Worm (Caenorhabditis elegans) whole organism, L3 larva: ENCODE data around the gene K04C2.2.

Experiments
- R02D3.7 ChIP-seq: fragments of 150-350 bp; optimal IDR thresholded peaks from 2 replicates; lab custom pipeline; 2014; ENCODE audit warnings: missing biosample characterization, missing genetic modification characterization
- ceh-28 ChIP-seq: fragments of 150-350 bp; optimal IDR thresholded peaks from 2 replicates; lab custom pipeline; 2014; ENCODE audit warnings: missing biosample characterization, missing genetic modification reagents, missing genetic modification characterization
- ceh-9 ChIP-seq: sonication (generic microtip); optimal IDR thresholded peaks from 2 replicates; lab custom pipeline; 2018; ENCODE audit warnings: missing biosample characterization, missing genetic modification characterization
- egl-27 ChIP-seq: sonication (generic microtip); optimal IDR thresholded peaks from 4 replicates; lab custom pipeline; 2017; ENCODE audit warnings: missing biosample characterization, missing genetic modification reagents, missing genetic modification characterization
- elt-1 ChIP-seq: fragments of 150-350 bp; optimal IDR thresholded peaks from 2 replicates; lab custom pipeline; 2014; ENCODE audit warnings: missing biosample characterization, missing genetic modification characterization
- elt-2 ChIP-seq: sonication (generic microtip); optimal IDR thresholded peaks from 2 replicates; lab custom pipeline; 2016; ENCODE audit warnings: missing genetic modification reagents, mild to moderate bottlenecking, missing genetic modification characterization, missing compliant biosample characterization
- elt-3 ChIP-seq, 3 experiments: fragments of 150-350 bp in 1 of 3; sonication (generic microtip) in 2 of 3; optimal IDR thresholded peaks; 2 replicates in 2 of 3; 4 replicates in 1 of 3; lab custom pipeline; 2014 to 2017; ENCODE audit warnings: missing biosample characterization in 3 of 3, missing genetic modification characterization in 3 of 3
- fkh-10 ChIP-seq: sonication (generic microtip); optimal IDR thresholded peaks from 2 replicates; lab custom pipeline; 2017; ENCODE audit warnings: missing biosample characterization, missing genetic modification reagents, missing genetic modification characterization
- fkh-2 ChIP-seq: fragments of 150-350 bp; optimal IDR thresholded peaks from 2 replicates; lab custom pipeline; 2014; ENCODE audit warnings: missing biosample characterization, missing genetic modification reagents, missing genetic modification characterization
- fos-1 ChIP-seq: fragments of 150-350 bp; optimal IDR thresholded peaks from 2 replicates; lab custom pipeline; 2014; ENCODE audit warnings: missing biosample characterization, missing genetic modification characterization
- hmg-11 ChIP-seq: sonication (generic microtip); optimal IDR thresholded peaks from 2 replicates; lab custom pipeline; 2016; ENCODE audit warnings: missing genetic modification characterization, missing compliant biosample characterization
- jun-1 ChIP-seq: fragments of 150-350 bp; optimal IDR thresholded peaks from 2 replicates; lab custom pipeline; 2014; ENCODE audit warnings: missing biosample characterization, missing genetic modification reagents, missing genetic modification characterization
- lin-15B ChIP-seq: fragments of 150-350 bp; optimal IDR thresholded peaks from 2 replicates; lab custom pipeline; 2014; ENCODE audit warnings: missing biosample characterization, missing genetic modification characterization
- lin-39 ChIP-seq: fragments of 150-350 bp; optimal IDR thresholded peaks from 2 replicates; lab custom pipeline; 2018; ENCODE audit warnings: missing biosample characterization, missing genetic modification reagents, missing genetic modification characterization
- lsy-12 ChIP-seq: sonication (generic microtip); optimal IDR thresholded peaks from 2 replicates; lab custom pipeline; 2016; ENCODE audit warnings: mild to moderate bottlenecking, missing genetic modification characterization, missing compliant biosample characterization
- mdl-1 ChIP-seq: fragments of 150-350 bp; optimal IDR thresholded peaks from 2 replicates; lab custom pipeline; 2014; ENCODE audit warnings: missing biosample characterization, missing genetic modification characterization
- mml-1 ChIP-seq: fragments of 150-350 bp; sonication (generic microtip); optimal IDR thresholded peaks from 3 replicates; lab custom pipeline; 2014; ENCODE audit warnings: missing biosample characterization, missing genetic modification characterization
- nfya-1 ChIP-seq: sonication (generic microtip); optimal IDR thresholded peaks from 2 replicates; lab custom pipeline; 2017; ENCODE audit warnings: missing genetic modification characterization, mild to moderate bottlenecking, missing compliant biosample characterization, antibody characterized with exemption, moderate library complexity; ENCODE audit not compliant: insufficient read depth
- nhr-12 ChIP-seq: fragments of 150-350 bp; optimal IDR thresholded peaks from 2 replicates; lab custom pipeline; 2014; ENCODE audit warnings: missing biosample characterization, missing genetic modification characterization
- nhr-23 ChIP-seq: fragments of 150-350 bp; optimal IDR thresholded peaks from 2 replicates; lab custom pipeline; 2014; ENCODE audit warnings: missing biosample characterization, missing genetic modification reagents, missing genetic modification characterization
- nhr-25 ChIP-seq: sonication (generic microtip); optimal IDR thresholded peaks from 2 replicates; lab custom pipeline; 2017; ENCODE audit warnings: missing biosample characterization, missing genetic modification characterization
- nhr-28 ChIP-seq: fragments of 150-350 bp; optimal IDR thresholded peaks from 2 replicates; lab custom pipeline; 2014; ENCODE audit warnings: missing biosample characterization, missing genetic modification characterization
- nhr-67 ChIP-seq: fragments of 150-350 bp; optimal IDR thresholded peaks from 2 replicates; lab custom pipeline; 2014; ENCODE audit warnings: missing biosample characterization, missing genetic modification characterization
- nhr-76 ChIP-seq: fragments of 150-350 bp; sonication (generic microtip); optimal IDR thresholded peaks from 5 replicates; lab custom pipeline; 2014; ENCODE audit warnings: missing biosample characterization, missing genetic modification characterization
- pha-4 ChIP-seq: fragments of 150-350 bp; optimal IDR thresholded peaks from 2 replicates; lab custom pipeline; 2014; ENCODE audit warnings: missing biosample characterization, missing genetic modification reagents, missing genetic modification characterization
- pqm-1 ChIP-seq: fragments of 150-350 bp; optimal IDR thresholded peaks from 2 replicates; lab custom pipeline; 2017; ENCODE audit warnings: missing biosample characterization, missing genetic modification characterization, inconsistent platforms
- sea-2 ChIP-seq: fragments of 150-350 bp; sonication (generic microtip); optimal IDR thresholded peaks from 4 replicates; lab custom pipeline; 2014; ENCODE audit warnings: missing biosample characterization, missing genetic modification reagents, missing genetic modification characterization
- skn-1 ChIP-seq: fragments of 150-350 bp; optimal IDR thresholded peaks from 2 replicates; lab custom pipeline; 2014; ENCODE audit warnings: missing biosample characterization, missing genetic modification characterization
- tbx-2 ChIP-seq: sonication (generic microtip); optimal IDR thresholded peaks from 2 replicates; lab custom pipeline; 2016; ENCODE audit warnings: mild to moderate bottlenecking, missing genetic modification characterization, missing compliant biosample characterization
- unc-39 ChIP-seq: sonication (generic microtip); optimal IDR thresholded peaks from 4 replicates; lab custom pipeline; 2017; ENCODE audit warnings: missing biosample characterization, missing genetic modification characterization
- ztf-4 ChIP-seq: fragments of 150-350 bp; optimal IDR thresholded peaks from 2 replicates; lab custom pipeline; 2014; ENCODE audit warnings: missing biosample characterization, missing genetic modification characterization

Gene K04C2.2

ce11 chrIII:6888999-6889824 lies at the start of gene K04C2.2, which contains the start of gene brd-1:
Gene K04C2.2, plus strand, starts transcription at chrIII:6889774.
Gene brd-1, minus strand, starts transcription at chrIII:6889504.
- no peak for TF ChIP-seq egl-27 (tag; lab: Kevin White, UChicago)
- TF ChIP-seq nhr-23 (tag; lab: Kevin White, UChicago): peak; percentile 11
- TF ChIP-seq nhr-67 (tag; lab: Kevin White, UChicago): no peak
- TF ChIP-seq elt-1 (tag; lab: Kevin White, UChicago): no peak
- no peak for TF ChIP-seq elt-3 (tag; optimal IDR thresholded peaks at IDR 0.05; lab: Kevin White, UChicago)
- TF ChIP-seq nhr-28 (tag; lab: Kevin White, UChicago): no peak
- no peak for TF ChIP-seq mdl-1 (tag; lab: Kevin White, UChicago)
- no peak for TF ChIP-seq fos-1
- no peak for TF ChIP-seq mml-1 (tag; lab: Kevin White, UChicago)
- no peak for TF ChIP-seq ceh-9
- peak; percentile 35 for TF ChIP-seq pha-4 (tag; lab: Kevin White, UChicago)
- no peak for TF ChIP-seq elt-2 (tag; lab: Kevin White, UChicago)
- peak; percentile 21 for TF ChIP-seq hmg-11 (tag; lab: Kevin White, UChicago)
- TF ChIP-seq jun-1: no peak
- TF ChIP-seq ztf-4 (tag; lab: Kevin White, UChicago): no peak
- no peak for TF ChIP-seq fkh-2 (tag; lab: Kevin White, UChicago)
- TF ChIP-seq fkh-10: no peak
- TF ChIP-seq nfya-1 (tag; lab: Kevin White, UChicago): peak; percentile 18
- no peak for TF ChIP-seq unc-39 (tag; lab: Kevin White, UChicago)
- TF ChIP-seq R02D3.7 (tag; lab: Kevin White, UChicago): no peak
- TF ChIP-seq lin-39 (tag; lab: Kevin White, UChicago): no peak

ce11 chrIII:6848654-6849204 lies 40.8 kb upstream of the K04C2.2 start, which contains the start of gene dhhc-5:
Gene dhhc-5, minus strand, starts transcription at chrIII:6849059.
- TF ChIP-seq skn-1 (tag; lab: Kevin White, UChicago): peak; percentile 24
- no peak for TF ChIP-seq tbx-2
- TF ChIP-seq pqm-1 (tag; lab: Kevin White, UChicago): peak; percentile 41
- TF ChIP-seq elt-2 (tag; lab: Kevin White, UChicago): peak; percentile 86

ce11 chrIII:6850255-6850654 lies 39.3 kb upstream of the K04C2.2 start, which contains the start of gene srv-1:
Gene srv-1, plus strand, starts transcription at chrIII:6850385.
- TF ChIP-seq elt-2 (tag; lab: Kevin White, UChicago): peak; percentile 97
- no peak for TF ChIP-seq lsy-12
- no peak for TF ChIP-seq nhr-28 (tag; lab: Kevin White, UChicago)
- no peak for TF ChIP-seq nhr-76 (tag; lab: Kevin White, UChicago)
- no peak for TF ChIP-seq ztf-4 (tag; lab: Kevin White, UChicago)
- no peak for TF ChIP-seq nhr-23 (tag; lab: Kevin White, UChicago)
- TF ChIP-seq unc-39 (tag; lab: Kevin White, UChicago): no peak
- TF ChIP-seq lin-15B (tag; lab: Kevin White, UChicago): no peak
- TF ChIP-seq pqm-1 (tag; lab: Kevin White, UChicago): peak; percentile 75
- TF ChIP-seq nhr-25 (tag; lab: Kevin White, UChicago): no peak
- no peak for TF ChIP-seq sea-2 (GFP tag; lab: Kevin White, UChicago)
- TF ChIP-seq ceh-28 (tag; lab: Kevin White, UChicago): no peak
- peak; percentile 58 for TF ChIP-seq jun-1
- TF ChIP-seq nfya-1 (tag; lab: Kevin White, UChicago): no peak
- TF ChIP-seq nhr-12 (tag; lab: Kevin White, UChicago): no peak
- no peak for TF ChIP-seq R02D3.7 (tag; lab: Kevin White, UChicago)

- TF ChIP-seq hmg-11 (tag; lab: Kevin White, UChicago): no peak
Observed at ce11 chrIII:6856709-6857108, 32.9 kb upstream of the K04C2.2 start, which contains the start of gene zak-1. Gene zak-1, minus strand, starts transcription at chrIII:6856809.
